Worm (Caenorhabditis elegans): ENCODE measurements around the gene mel-32.
A peak's percentile ranks its signal among the peaks of the same experiment; 100 is the strongest.

mel-32 gene

ce11 chrIII:6402346-6402745 is 40.5 kb downstream of the mel-32 start:
- TF ChIP-seq daf-16 (GFP tag; optimal IDR thresholded peaks at IDR 0.05) (peak in 1 of 2 experiments; percentile 64), daf-16 (tag; optimal IDR thresholded peaks at IDR 0.05) (no peak), hlh-11 (tag; optimal IDR thresholded peaks at IDR 0.05) (peak; percentile 35), unc-62 (GFP tag; optimal IDR thresholded peaks at IDR 0.05 in 1 of 2) (peak in 1 of 2 experiments; percentile 74), unc-62 (tag; optimal IDR thresholded peaks at IDR 0.05) (no peak), daf-12 (tag; optimal IDR thresholded peaks at IDR 0.05) (no peak)

ce11 chrIII:6399424-6399823 is 43.4 kb downstream of the mel-32 start:
- no peak for TF ChIP-seq pqm-1 (tag; optimal IDR thresholded peaks at IDR 0.05)
- peak; percentile 73 for TF ChIP-seq fkh-10 (GFP tag; optimal IDR thresholded peaks at IDR 0.05)

- TF ChIP-seq nhr-11 (tag; optimal IDR thresholded peaks at IDR 0.05): peak; percentile 63
- peak; percentile 65 for TF ChIP-seq aha-1 (tag)
- no peak for TF ChIP-seq lin-15B (tag; optimal IDR thresholded peaks at IDR 0.05)
- TF ChIP-seq D1046.2 (GFP tag; IDR thresholded peaks at IDR 0.05): no peak
- TF ChIP-seq mdt-29 (GFP tag; IDR thresholded peaks at IDR 0.05): no peak
- TF ChIP-seq daf-16 (GFP tag; optimal IDR thresholded peaks at IDR 0.05): peak in 1 of 2 experiments; percentile 72
- TF ChIP-seq daf-16 (tag; optimal IDR thresholded peaks at IDR 0.05): no peak
Measured at ce11 chrIII:6398124-6398523, 44.7 kb downstream of the mel-32 start.

ce11 chrIII:6396381-6396780 is 46.4 kb downstream of the mel-32 start:
- TF ChIP-seq nhr-10 (tag; optimal IDR thresholded peaks at IDR 0.05) (no peak), Y105C5A.15 (GFP tag; IDR thresholded peaks at IDR 0.05) (no peak), dve-1 (tag; optimal IDR thresholded peaks at IDR 0.05; ENCODE audit: insufficient read depth) (peak; percentile 78), egl-43 (GFP tag; IDR thresholded peaks at IDR 0.05) (no peak), nhr-48 (tag; optimal IDR thresholded peaks at IDR 0.05) (peak; percentile 76), nhr-25 (tag; optimal IDR thresholded peaks at IDR 0.05; ENCODE audit: borderline replicate concordance, insufficient read depth) (no peak), unc-62 (GFP tag; optimal IDR thresholded peaks at IDR 0.05 in 1 of 2) (peak in 1 of 2 experiments; percentile 72), unc-62 (tag; optimal IDR thresholded peaks at IDR 0.05) (no peak), ztf-11 (tag; optimal IDR thresholded peaks at IDR 0.05) (no peak), dpl-1 (GFP tag; optimal IDR thresholded peaks at IDR 0.05) (no peak), duxl-1 (tag; optimal IDR thresholded peaks at IDR 0.05; ENCODE audit: poor library complexity) (no peak), zip-11 (GFP tag; IDR thresholded peaks at IDR 0.05) (no peak), cey-2 (tag; optimal IDR thresholded peaks at IDR 0.05; ENCODE audit: borderline replicate concordance, insufficient read depth) (peak; percentile 20), mep-1 (tag; optimal IDR thresholded peaks at IDR 0.05) (no peak), F49E8.2 (tag; optimal IDR thresholded peaks at IDR 0.05; ENCODE audit: borderline replicate concordance) (no peak), pqm-1 (tag; optimal IDR thresholded peaks at IDR 0.05) (peak; percentile 79), T26A8.4 (GFP tag; IDR thresholded peaks at IDR 0.05) (no peak), ceh-62 (tag; optimal IDR thresholded peaks at IDR 0.05) (no peak), pha-4 (GFP tag; IDR thresholded peaks at IDR 0.05) (no peak), pha-4 (tag; optimal IDR thresholded peaks at IDR 0.05) (no peak), aly-2 (tag; optimal IDR thresholded peaks at IDR 0.05) (no peak), Y5F2A.4 (GFP tag; optimal IDR thresholded peaks at IDR 0.05) (no peak), jun-1 (tag; optimal IDR thresholded peaks at IDR 0.05) (no peak), zag-1 (tag; optimal IDR thresholded peaks at IDR 0.05) (no peak), lin-13 (GFP tag; optimal IDR thresholded peaks at IDR 0.05) (no peak), arid-1 (GFP tag; conservative IDR thresholded peaks at IDR 0.05) (no peak), egl-27 (tag; optimal IDR thresholded peaks at IDR 0.05) (no peak), ceh-32 (tag; optimal IDR thresholded peaks at IDR 0.05; ENCODE audit: poor library complexity) (no peak), nhr-111 (GFP tag; optimal IDR thresholded peaks at IDR 0.05) (no peak), fkh-10 (GFP tag; optimal IDR thresholded peaks at IDR 0.05) (no peak), mxl-3 (GFP tag; optimal IDR thresholded peaks at IDR 0.05) (peak; percentile 88), ceh-20 (GFP tag; IDR thresholded peaks at IDR 0.05) (peak; percentile 34; the same call in 1 of the 2 replicates), F44E2.7 (GFP tag; IDR thresholded peaks at IDR 0.05) (no peak), lin-15B (tag; optimal IDR thresholded peaks at IDR 0.05) (no peak), ztf-7 (tag; optimal IDR thresholded peaks at IDR 0.05) (no peak), mes-2 (tag; optimal IDR thresholded peaks at IDR 0.05; ENCODE audit: poor library complexity, severe bottlenecking) (no peak), lin-1 (GFP tag; IDR thresholded peaks at IDR 0.05) (peak; percentile 76), aha-1 (tag) (no peak), nhr-102 (tag; optimal IDR thresholded peaks at IDR 0.05) (peak; percentile 80)
